Worm (Caenorhabditis elegans): ENCODE data around the gene ZK1098.12.

DNA sequence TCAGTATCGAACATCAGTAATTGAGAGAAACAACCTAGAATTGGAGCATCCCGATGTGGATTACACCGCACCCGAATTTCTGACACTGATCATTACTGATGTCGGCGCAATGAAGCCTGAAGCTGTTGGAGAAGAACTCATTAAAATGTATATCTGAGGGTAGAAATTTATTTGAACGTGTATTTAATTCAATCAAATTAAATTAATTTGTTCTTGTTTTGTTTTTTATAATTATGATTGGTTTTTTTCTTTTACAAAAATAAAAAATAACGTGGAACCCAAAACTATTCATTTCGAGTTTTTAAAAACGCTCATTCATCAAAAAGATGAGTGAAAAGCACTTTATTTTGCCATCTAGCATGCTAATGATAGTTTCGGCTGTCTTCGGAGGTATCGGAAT lies 795 bp upstream of the ZK1098.12 start, which contains the start of gene ZK1098.9:
- TF ChIP-seq unc-120 (tag; optimal IDR thresholded peaks at IDR 0.05; ENCODE audit: poor library complexity, severe bottlenecking) (no peak), snpc-4 (tag; optimal IDR thresholded peaks at IDR 0.05) (no peak), unc-39 (tag; optimal IDR thresholded peaks at IDR 0.05) (no peak), elt-3 (tag; optimal IDR thresholded peaks at IDR 0.05) (no peak), nhr-76 (tag; optimal IDR thresholded peaks at IDR 0.05) (no peak)

All from whole organism, mixed stage, embryonic.